Worm (Caenorhabditis elegans) whole organism, L4 larva: Measurements from ENCODE around the gene pde-12.

Experiments
- F10B5.3 ChIP-seq: sonication (generic microtip); optimal IDR thresholded peaks from 2 replicates; lab custom pipeline; 2016; ENCODE audit warnings: mild to moderate bottlenecking, missing genetic modification characterization, missing compliant biosample characterization
- F37D6.2 ChIP-seq: sonication (generic microtip); optimal IDR thresholded peaks from 2 replicates; lab custom pipeline; 2016; ENCODE audit warnings: mild to moderate bottlenecking, missing genetic modification characterization, missing compliant biosample characterization
- F49E8.2 ChIP-seq: sonication (generic microtip); optimal IDR thresholded peaks from 2 replicates; lab custom pipeline; 2016; ENCODE audit warnings: missing compliant biosample characterization, mild to moderate bottlenecking, missing genetic modification characterization, borderline replicate concordance
- T20F7.1 ChIP-seq: fragments of 200-800 bp; sonication (Bioruptor generic); optimal IDR thresholded peaks from 2 replicates; lab custom pipeline; 2018; ENCODE audit warnings: mild to moderate bottlenecking, missing genetic modification characterization, missing compliant biosample characterization
- Y105C5A.15 ChIP-seq: fragments of 200-800 bp; sonication (Bioruptor generic); IDR thresholded peaks from 2 replicates; pipeline ENCODE4 v1.3.6; 2022; ENCODE audit warnings: missing genetic modification characterization, missing compliant biosample characterization
- Y48G9A.11 ChIP-seq: fragments of 200-800 bp; sonication (Bioruptor generic); IDR thresholded peaks from 2 replicates; pipeline ENCODE4 v1.3.6; 2022; ENCODE audit warnings: missing genetic modification reagents, missing genetic modification characterization, missing compliant biosample characterization
- ama-1 ChIP-seq: fragments of 150-350 bp; optimal IDR thresholded peaks from 2 replicates; lab custom pipeline; 2014; ENCODE audit warnings: inconsistent platforms, mixed read lengths
- arid-1 ChIP-seq: fragments of 200-800 bp; sonication (Bioruptor generic); conservative IDR thresholded peaks from 2 replicates; pipeline ENCODE4 v1.3.6; 2022; ENCODE audit warnings: missing genetic modification reagents, missing genetic modification characterization, missing compliant biosample characterization
- attf-4 ChIP-seq: sonication (generic microtip); optimal IDR thresholded peaks from 3 replicates; lab custom pipeline; 2017; ENCODE audit warnings: missing biosample characterization, missing genetic modification characterization
- ceh-20 ChIP-seq: fragments of 200-800 bp; sonication (Bioruptor generic); IDR thresholded peaks from 2 replicates; pipeline ENCODE4 v1.3.6; 2022; ENCODE audit warnings: missing genetic modification reagents, missing genetic modification characterization, missing compliant biosample characterization
- ceh-32 ChIP-seq: sonication (generic microtip); optimal IDR thresholded peaks from 2 replicates; lab custom pipeline; 2016; ENCODE audit warnings: mild to moderate bottlenecking, missing genetic modification characterization, missing compliant biosample characterization; ENCODE audit not compliant: poor library complexity
- ceh-44 ChIP-seq: fragments of 200-800 bp; sonication (Bioruptor generic); IDR thresholded peaks from 2 replicates; pipeline ENCODE4 v1.3.6; 2022; ENCODE audit warnings: missing genetic modification reagents, missing genetic modification characterization, missing compliant biosample characterization
- ctbp-1 ChIP-seq: fragments of 200-800 bp; sonication (Bioruptor generic); IDR thresholded peaks from 2 replicates; pipeline ENCODE4 v1.3.6; 2022; ENCODE audit warnings: missing genetic modification reagents, missing genetic modification characterization, missing compliant biosample characterization
- daf-16 ChIP-seq, 3 experiments: sonication (generic microtip); optimal IDR thresholded peaks; 2 replicates each; lab custom pipeline; 2016 to 2017; ENCODE audit warnings: missing genetic modification characterization in 3 of 3, missing genetic modification reagents in 3 of 3, mild to moderate bottlenecking in 2 of 3, missing compliant biosample characterization in 2 of 3, missing biosample characterization in 1 of 3, moderate library complexity in 1 of 3
- dve-1 ChIP-seq: sonication (generic microtip); optimal IDR thresholded peaks from 2 replicates; lab custom pipeline; 2017; ENCODE audit warnings: antibody characterized with exemption, mild to moderate bottlenecking, missing genetic modification characterization, missing compliant biosample characterization; ENCODE audit not compliant: insufficient read depth
- egl-27 ChIP-seq: sonication (generic microtip); optimal IDR thresholded peaks from 3 replicates; lab custom pipeline; 2017; ENCODE audit warnings: missing biosample characterization, missing genetic modification reagents, missing genetic modification characterization
- hif-1 ChIP-seq, 2 experiments: sonication (generic microtip); optimal IDR thresholded peaks; 2 replicates each; lab custom pipeline; 2016 to 2017; ENCODE audit warnings: missing compliant biosample characterization in 2 of 2, missing genetic modification characterization in 2 of 2, missing genetic modification reagents in 2 of 2, missing genotype in 2 of 2, mild to moderate bottlenecking in 1 of 2
- hmg-1.1 ChIP-seq: fragments of 200-800 bp; sonication (Bioruptor generic); IDR thresholded peaks from 2 replicates; pipeline ENCODE4 v1.3.6; 2022; ENCODE audit warnings: missing genetic modification reagents, missing genetic modification characterization, missing compliant biosample characterization
- lin-1 ChIP-seq: fragments of 200-800 bp; sonication (Bioruptor generic); IDR thresholded peaks from 2 replicates; pipeline ENCODE4 v1.3.6; 2022; ENCODE audit warnings: missing genetic modification reagents, missing genetic modification characterization, missing compliant biosample characterization
- lin-13 ChIP-seq: fragments of 150-350 bp; optimal IDR thresholded peaks from 2 replicates; lab custom pipeline; 2014; ENCODE audit warnings: missing biosample characterization, missing genetic modification reagents, missing genetic modification characterization
- lin-15B ChIP-seq: fragments of 150-350 bp; sonication (generic microtip); optimal IDR thresholded peaks from 3 replicates; lab custom pipeline; 2014; ENCODE audit warnings: missing biosample characterization, missing genetic modification characterization
- lin-29 ChIP-seq: fragments of 200-800 bp; sonication (Bioruptor generic); IDR thresholded peaks from 2 replicates; pipeline ENCODE4 v1.3.6; 2022; ENCODE audit warnings: missing genetic modification reagents, missing genetic modification characterization, missing compliant biosample characterization
- lsy-2 ChIP-seq, 2 experiments: fragments of 150-350 bp in 1 of 2; sonication (generic microtip) in 1 of 2; optimal IDR thresholded peaks; 2 replicates each; lab custom pipeline; 2014 to 2017; ENCODE audit warnings: missing biosample characterization in 2 of 2, missing genetic modification characterization in 2 of 2
- madf-9 ChIP-seq: fragments of 200-800 bp; sonication (Bioruptor generic); conservative IDR thresholded peaks from 2 replicates; pipeline ENCODE4 v1.3.6; 2022; ENCODE audit warnings: missing genetic modification reagents, missing genetic modification characterization, missing compliant biosample characterization
- mdt-29 ChIP-seq: fragments of 200-800 bp; sonication (Bioruptor generic); IDR thresholded peaks from 2 replicates; pipeline ENCODE4 v1.3.6; 2022; ENCODE audit warnings: missing genetic modification reagents, missing genetic modification characterization, missing compliant biosample characterization
- mep-1 ChIP-seq: fragments of 150-350 bp; sonication (generic microtip); optimal IDR thresholded peaks from 3 replicates; lab custom pipeline; 2014; ENCODE audit warnings: missing biosample characterization, missing genetic modification characterization
- mes-2 ChIP-seq: sonication (generic microtip); optimal IDR thresholded peaks from 2 replicates; lab custom pipeline; 2016; ENCODE audit warnings: missing genotype, mild to moderate bottlenecking, missing genetic modification characterization, missing compliant biosample characterization; ENCODE audit not compliant: poor library complexity, severe bottlenecking
- mxl-2 ChIP-seq: fragments of 200-800 bp; sonication (Bioruptor generic); conservative IDR thresholded peaks from 2 replicates; pipeline ENCODE4 v1.3.6; 2022; ENCODE audit warnings: missing genetic modification reagents, missing genetic modification characterization, missing compliant biosample characterization
- nhr-102 ChIP-seq: sonication (generic microtip); optimal IDR thresholded peaks from 2 replicates; lab custom pipeline; 2016; ENCODE audit warnings: mild to moderate bottlenecking, missing genetic modification characterization, moderate library complexity, missing compliant biosample characterization
- nhr-11 ChIP-seq: fragments of 150-350 bp; optimal IDR thresholded peaks from 2 replicates; lab custom pipeline; 2014; ENCODE audit warnings: missing biosample characterization, missing genetic modification characterization
- nhr-111 ChIP-seq: fragments of 200-800 bp; sonication (Bioruptor generic); optimal IDR thresholded peaks from 2 replicates; lab custom pipeline; 2018; ENCODE audit warnings: mild to moderate bottlenecking, missing genetic modification characterization, missing compliant biosample characterization
- nhr-28 ChIP-seq: fragments of 150-350 bp; optimal IDR thresholded peaks from 2 replicates; lab custom pipeline; 2014; ENCODE audit warnings: missing biosample characterization, missing genetic modification characterization
- nhr-42 ChIP-seq: fragments of 200-800 bp; sonication (Bioruptor generic); IDR thresholded peaks from 2 replicates; pipeline ENCODE4 v1.3.6; 2022; ENCODE audit warnings: missing genetic modification characterization, missing compliant biosample characterization
- nhr-48 ChIP-seq: sonication (generic microtip); optimal IDR thresholded peaks from 2 replicates; lab custom pipeline; 2016; ENCODE audit warnings: mild to moderate bottlenecking, missing genetic modification characterization, missing compliant biosample characterization
- nhr-77 ChIP-seq: fragments of 150-350 bp; optimal IDR thresholded peaks from 2 replicates; lab custom pipeline; 2014; ENCODE audit warnings: missing biosample characterization, missing genetic modification characterization
- pha-4 ChIP-seq, 2 experiments: fragments of 150-350 bp in 1 of 2; fragments of 200-800 bp in 1 of 2; sonication (Bioruptor generic) in 1 of 2; IDR thresholded peaks in 1 of 2; optimal IDR thresholded peaks in 1 of 2; 2 replicates each; pipeline versions ENCODE4 v1.3.6 to Lab custom; 2014 to 2022; ENCODE audit warnings: missing genetic modification characterization in 2 of 2, missing genetic modification reagents in 2 of 2, missing biosample characterization in 1 of 2, missing compliant biosample characterization in 1 of 2
- php-3 ChIP-seq: fragments of 200-800 bp; sonication (Bioruptor generic); IDR thresholded peaks from 2 replicates; pipeline ENCODE4 v1.3.6; 2022; ENCODE audit warnings: missing genetic modification reagents, missing genetic modification characterization, missing compliant biosample characterization
- rbr-2 ChIP-seq: sonication (generic microtip); optimal IDR thresholded peaks from 2 replicates; lab custom pipeline; 2016; ENCODE audit warnings: missing genotype, missing genetic modification characterization, missing compliant biosample characterization
- saeg-2 ChIP-seq: fragments of 200-800 bp; sonication (Bioruptor generic); IDR thresholded peaks from 2 replicates; pipeline ENCODE4 v1.3.6; 2022; ENCODE audit warnings: missing genetic modification reagents, missing genetic modification characterization, missing compliant biosample characterization
- set-16 ChIP-seq: fragments of 200-800 bp; sonication (Bioruptor generic); IDR thresholded peaks from 2 replicates; pipeline ENCODE4 v1.3.6; 2022; ENCODE audit warnings: missing genetic modification reagents, missing genetic modification characterization, missing compliant biosample characterization
- skn-1 ChIP-seq: fragments of 150-350 bp; optimal IDR thresholded peaks from 2 replicates; lab custom pipeline; 2014; ENCODE audit warnings: missing biosample characterization, missing genetic modification characterization
- spr-1 ChIP-seq: sonication (generic microtip); optimal IDR thresholded peaks from 2 replicates; lab custom pipeline; 2016; ENCODE audit warnings: mild to moderate bottlenecking, missing genetic modification characterization, missing compliant biosample characterization
- spr-3 ChIP-seq: fragments of 200-800 bp; sonication (Bioruptor generic); optimal IDR thresholded peaks from 2 replicates; lab custom pipeline; 2018; ENCODE audit warnings: mild to moderate bottlenecking, missing genetic modification characterization, missing compliant biosample characterization
- zag-1 ChIP-seq: fragments of 150-350 bp; optimal IDR thresholded peaks from 2 replicates; lab custom pipeline; 2014; ENCODE audit warnings: missing biosample characterization, missing genetic modification characterization
- zfp-2 ChIP-seq: sonication (generic microtip); optimal IDR thresholded peaks from 2 replicates; lab custom pipeline; 2016; ENCODE audit warnings: mild to moderate bottlenecking, missing genetic modification characterization, missing compliant biosample characterization
- zfp-3 ChIP-seq: fragments of 200-800 bp; sonication (Bioruptor generic); conservative IDR thresholded peaks from 2 replicates; pipeline ENCODE4 v1.3.6; 2022; ENCODE audit warnings: missing genetic modification reagents, missing genetic modification characterization, missing compliant biosample characterization
- zip-2 ChIP-seq: fragments of 150-350 bp; optimal IDR thresholded peaks from 2 replicates; lab custom pipeline; 2014; ENCODE audit warnings: missing biosample characterization, missing genetic modification characterization
- ztf-7 ChIP-seq: fragments of 150-350 bp; optimal IDR thresholded peaks from 2 replicates; lab custom pipeline; 2014; ENCODE audit warnings: missing biosample characterization, missing genetic modification characterization

The pde-12 gene

DNA sequence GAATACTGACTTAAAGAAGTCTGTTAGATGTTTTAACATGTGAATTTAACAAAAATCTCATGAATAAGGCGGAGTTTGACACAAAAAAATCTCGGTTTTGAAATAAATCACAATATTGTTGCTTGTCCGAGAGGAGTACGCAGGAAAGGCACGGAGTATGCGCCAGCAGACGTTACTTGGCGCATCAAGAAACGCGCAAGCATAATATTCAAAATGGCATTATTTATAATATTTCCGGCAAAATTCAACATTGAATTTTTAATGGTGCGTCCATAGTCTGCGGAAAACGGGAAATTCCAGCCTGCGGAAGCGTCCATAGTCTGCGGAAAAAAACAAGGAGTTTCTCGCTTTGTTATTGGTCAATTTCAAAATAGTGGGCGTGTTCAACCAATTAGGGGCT is at the start of gene pde-12:
TSS of gene pde-12 (minus strand) at position 148 of the 400 bp plus-strand sequence.
- peak; percentile 4 for TF ChIP-seq zfp-2
- TF ChIP-seq mxl-2 (GFP tag; lab: Robert Waterston, UW): no peak
- peak; percentile 52; the same call in 1 of the 2 replicates for TF ChIP-seq madf-9 (GFP tag; lab: Robert Waterston, UW)
- TF ChIP-seq Y105C5A.15 (GFP tag; lab: Robert Waterston, UW): no peak
- no peak for TF ChIP-seq php-3 (GFP tag; lab: Robert Waterston, UW)
- peak; percentile 54 for TF ChIP-seq F49E8.2
- TF ChIP-seq ceh-32 (tag; lab: Kevin White, UChicago): peak; percentile 9
- no peak for TF ChIP-seq ceh-44 (GFP tag; lab: Robert Waterston, UW)
- peak in 1 of 2 experiments; percentile 24 for TF ChIP-seq hif-1 (tag; optimal IDR thresholded peaks at IDR 0.05; lab: Kevin White, UChicago)
- peak; percentile 61 for TF ChIP-seq nhr-77 (tag; lab: Kevin White, UChicago)
- peak; percentile 33 for TF ChIP-seq lin-13
- TF ChIP-seq mep-1: peak; percentile 81
- no peak for TF ChIP-seq Y48G9A.11 (GFP tag; lab: Robert Waterston, UW)
- TF ChIP-seq lin-15B (tag; lab: Kevin White, UChicago): peak; percentile 40
- peak; percentile 68 for TF ChIP-seq F37D6.2
- peak; percentile 87 for TF ChIP-seq hmg-1.1 (GFP tag; lab: Robert Waterston, UW)
- TF ChIP-seq spr-3: peak; percentile 63
- TF ChIP-seq lin-1 (GFP tag; lab: Robert Waterston, UW): peak; percentile 18; the same call in 1 of the 2 replicates
- no peak for TF ChIP-seq attf-4
- TF ChIP-seq pha-4 (GFP tag; IDR thresholded peaks at IDR 0.05; lab: Robert Waterston, UW): peak; percentile 43; the same call in 1 of the 2 replicates
- TF ChIP-seq pha-4 (tag; optimal IDR thresholded peaks at IDR 0.05; lab: Kevin White, UChicago): no peak
- peak; percentile 79 for TF ChIP-seq rbr-2 (tag; lab: Kevin White, UChicago)
- peak; percentile 80 for TF ChIP-seq zip-2
- peak; percentile 31 to 93 for TF ChIP-seq lsy-2 (tag; optimal IDR thresholded peaks at IDR 0.05; lab: Kevin White, UChicago)
- no peak for TF ChIP-seq skn-1 (tag; lab: Kevin White, UChicago)
- peak; percentile 44 for TF ChIP-seq nhr-28 (tag; lab: Kevin White, UChicago)
- peak in 1 of 2 experiments; percentile 33 for TF ChIP-seq daf-16 (GFP tag; optimal IDR thresholded peaks at IDR 0.05; lab: Kevin White, UChicago)
- peak; percentile 39 for TF ChIP-seq daf-16 (tag; optimal IDR thresholded peaks at IDR 0.05; lab: Kevin White, UChicago)
- no peak for TF ChIP-seq egl-27
- 0 out of 2 replicates have a peak, but pooled peaks have one; percentile 34 for TF ChIP-seq lin-29
- TF ChIP-seq nhr-111: no peak
- TF ChIP-seq arid-1: 0 out of 2 replicates have a peak, but pooled peaks have one; percentile 35
- TF ChIP-seq ama-1: no peak
- TF ChIP-seq nhr-102 (tag; lab: Kevin White, UChicago): peak; percentile 86
- TF ChIP-seq mes-2: peak; percentile 96
- TF ChIP-seq ceh-20 (GFP tag; lab: Robert Waterston, UW): peak; percentile 54
- TF ChIP-seq zfp-3 (GFP tag; lab: Robert Waterston, UW): 0 out of 2 replicates have a peak, but pooled peaks have one; percentile 45
- peak; percentile 59 for TF ChIP-seq T20F7.1
- TF ChIP-seq ztf-7 (tag; lab: Kevin White, UChicago): peak; percentile 71
- TF ChIP-seq saeg-2 (GFP tag; lab: Robert Waterston, UW): 0 out of 2 replicates have a peak, but pooled peaks have one; percentile 54
- TF ChIP-seq zag-1 (tag; lab: Kevin White, UChicago): no peak
- peak; percentile 65; the same call in 1 of the 2 replicates for TF ChIP-seq nhr-42 (GFP tag; lab: Robert Waterston, UW)
- TF ChIP-seq F10B5.3: peak; percentile 62
- peak; percentile 43 for TF ChIP-seq nhr-48 (tag; lab: Kevin White, UChicago)
- peak; percentile 61 for TF ChIP-seq ctbp-1 (GFP tag; lab: Robert Waterston, UW)
- TF ChIP-seq spr-1: peak; percentile 68
- TF ChIP-seq mdt-29 (GFP tag; lab: Robert Waterston, UW): peak; percentile 50; the same call in 1 of the 2 replicates
- TF ChIP-seq set-16 (GFP tag; lab: Robert Waterston, UW): no peak
- TF ChIP-seq nhr-11 (tag; lab: Kevin White, UChicago): peak; percentile 63
- TF ChIP-seq dve-1 (tag; lab: Kevin White, UChicago): peak; percentile 85
